Fruit fly (Drosophila melanogaster): ENCODE measurements around the gene CG33080.

Gene CG33080

DNA sequence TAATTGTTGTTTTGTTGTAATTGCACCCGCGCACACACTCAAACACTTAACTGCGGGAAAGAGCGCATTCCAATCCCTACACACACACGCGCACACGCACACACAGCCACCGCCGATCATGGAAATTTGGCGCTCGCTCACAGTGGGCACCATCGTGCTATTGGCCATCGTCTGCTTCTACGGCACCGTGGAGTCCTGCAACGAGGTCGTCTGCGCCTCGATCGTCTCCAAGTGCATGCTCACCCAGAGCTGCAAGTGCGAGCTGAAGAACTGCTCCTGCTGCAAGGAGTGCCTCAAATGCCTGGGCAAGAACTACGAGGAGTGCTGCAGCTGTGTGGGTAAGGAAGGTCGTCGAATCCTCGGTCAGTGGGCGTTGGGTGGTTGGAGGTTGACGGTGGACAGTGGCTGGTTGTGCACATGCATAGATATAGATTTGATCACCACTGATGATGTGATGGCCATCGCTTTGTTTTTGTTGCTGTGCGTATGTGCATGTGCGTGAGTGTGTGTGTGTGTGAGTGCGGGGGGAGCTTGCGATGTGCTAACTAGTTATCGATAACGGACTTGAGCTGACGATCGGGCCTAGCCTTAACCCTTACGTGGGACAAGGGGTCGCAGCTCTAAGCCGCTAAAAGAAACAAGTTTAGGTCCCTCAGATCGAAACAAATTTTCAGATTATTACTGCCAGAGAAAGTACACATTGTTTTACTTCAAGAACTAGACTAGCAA is 26.8 kb downstream of the CG33080 start:
- 0 out of 2 replicates have a peak, but pooled peaks have one; percentile 24 for TF ChIP-seq Scr (GFP tag; IDR thresholded peaks at IDR 0.05; ENCODE audit: partially characterized antibody)
- TF ChIP-seq ken (GFP tag; IDR thresholded peaks at IDR 0.05) = no peak
- TF ChIP-seq Opbp (GFP tag; IDR thresholded peaks at IDR 0.05; ENCODE audit: partially characterized antibody) = 0 out of 3 replicates have a peak, but pooled peaks have one; percentile 23
- TF ChIP-seq Sry-δ (GFP tag; optimal IDR thresholded peaks at IDR 0.05) = peak; percentile 70
- TF ChIP-seq peb (GFP tag; IDR thresholded peaks at IDR 0.05) = no peak
- TF ChIP-seq CG4328 (GFP tag; optimal IDR thresholded peaks at IDR 0.05) = no peak
- no peak for TF ChIP-seq dpn (GFP tag; optimal IDR thresholded peaks at IDR 0.05)
- TF ChIP-seq CG10959 (GFP tag; IDR thresholded peaks at IDR 0.05) = peak; percentile 90
- peak; percentile 64 for TF ChIP-seq Dref (GFP tag; IDR thresholded peaks at IDR 0.05)
- no peak for TF ChIP-seq gfzf (GFP tag; optimal IDR thresholded peaks at IDR 0.05)
- no peak for TF ChIP-seq CG6175 (GFP tag; IDR thresholded peaks at IDR 0.05)
- TF ChIP-seq Hr3 (GFP tag; optimal IDR thresholded peaks at IDR 0.05) = no peak
- peak; percentile 59 for TF ChIP-seq amos (GFP tag; IDR thresholded peaks at IDR 0.05; ENCODE audit: partially characterized antibody)
- TF ChIP-seq slp2 (GFP tag; optimal IDR thresholded peaks at IDR 0.05) = no peak
- TF ChIP-seq CG6654 (GFP tag; optimal IDR thresholded peaks at IDR 0.05) = no peak
- no peak for TF ChIP-seq CG11456 (GFP tag; IDR thresholded peaks at IDR 0.05)
- peak; percentile 46; the same call in 1 of the 3 replicates for TF ChIP-seq CG7963 (GFP tag; IDR thresholded peaks at IDR 0.05; ENCODE audit: partially characterized antibody)
- TF ChIP-seq CG8478 (optimal IDR thresholded peaks at IDR 0.05) = peak; percentile 88
- TF ChIP-seq inv (GFP tag; IDR thresholded peaks at IDR 0.05; ENCODE audit: partially characterized antibody) = 0 out of 2 replicates have a peak, but pooled peaks have one; percentile 22
- peak; percentile 42 for TF ChIP-seq crol (GFP tag; IDR thresholded peaks at IDR 0.05)
- TF ChIP-seq mld (GFP tag; IDR thresholded peaks at IDR 0.05; ENCODE audit: partially characterized antibody) = no peak
- TF ChIP-seq Bgb (GFP tag; IDR thresholded peaks at IDR 0.05; ENCODE audit: partially characterized antibody) = peak; percentile 44
- 0 out of 3 replicates have a peak, but pooled peaks have one; percentile 49 for TF ChIP-seq CG6791 (GFP tag; IDR thresholded peaks at IDR 0.05; ENCODE audit: partially characterized antibody)
- TF ChIP-seq pb (GFP tag; optimal IDR thresholded peaks at IDR 0.05) = peak; percentile 0
- no peak for TF ChIP-seq ATbp (GFP tag; optimal IDR thresholded peaks at IDR 0.05)
- TF ChIP-seq fu2 (GFP tag; optimal IDR thresholded peaks at IDR 0.05) = no peak
- TF ChIP-seq CG12219 (GFP tag; optimal IDR thresholded peaks at IDR 0.05) = no peak
- peak; percentile 53; the same call in 1 of the 4 replicates for TF ChIP-seq chinmo (GFP tag; IDR thresholded peaks at IDR 0.05; ENCODE audit: partially characterized antibody)
- TF ChIP-seq row (GFP tag; IDR thresholded peaks at IDR 0.05) = peak; percentile 55
- no peak for TF ChIP-seq Atf6 (GFP tag; IDR thresholded peaks at IDR 0.05)
- no peak for TF ChIP-seq Hmr (GFP tag; optimal IDR thresholded peaks at IDR 0.05)
- peak; percentile 32 for TF ChIP-seq CG13287 (GFP tag; IDR thresholded peaks at IDR 0.05; ENCODE audit: partially characterized antibody)
- no peak for TF ChIP-seq zen2 (GFP tag; IDR thresholded peaks at IDR 0.05; ENCODE audit: partially characterized antibody)
- TF ChIP-seq Gsc (GFP tag; IDR thresholded peaks at IDR 0.05) = no peak
- peak; percentile 53; the same call in 2 of the 3 replicates for TF ChIP-seq HLH4C (GFP tag; IDR thresholded peaks at IDR 0.05; ENCODE audit: partially characterized antibody)
- TF ChIP-seq vnd (GFP tag; IDR thresholded peaks at IDR 0.05; ENCODE audit: partially characterized antibody) = 0 out of 3 replicates have a peak, but pooled peaks have one; percentile 12
- TF ChIP-seq Usf (GFP tag; optimal IDR thresholded peaks at IDR 0.05) = no peak
- peak; percentile 16; the same call in 1 of the 3 replicates for TF ChIP-seq dysf (GFP tag; IDR thresholded peaks at IDR 0.05)
- TF ChIP-seq BEAF-32 (GFP tag; optimal IDR thresholded peaks at IDR 0.05) = peak; percentile 63
- TF ChIP-seq CG14860 (GFP tag; IDR thresholded peaks at IDR 0.05; ENCODE audit: partially characterized antibody) = peak; percentile 18; the same call in 1 of the 3 replicates
- TF ChIP-seq D19B (GFP tag; optimal IDR thresholded peaks at IDR 0.05) = no peak
- TF ChIP-seq NC2β (GFP tag; optimal IDR thresholded peaks at IDR 0.05) = no peak
- peak; percentile 20 for TF ChIP-seq pzg (GFP tag; optimal IDR thresholded peaks at IDR 0.05)
- TF ChIP-seq Pdp1 (GFP tag; optimal IDR thresholded peaks at IDR 0.05) = peak in 1 of 2 experiments; percentile 5
- peak; percentile 67 for TF ChIP-seq Med (GFP tag)
- TF ChIP-seq knrl (GFP tag; IDR thresholded peaks at IDR 0.05; ENCODE audit: partially characterized antibody) = 0 out of 3 replicates have a peak, but pooled peaks have one; percentile 27
- TF ChIP-seq corto (GFP tag; optimal IDR thresholded peaks at IDR 0.05) = no peak

All from whole organism, embryonic.